Worm (Caenorhabditis elegans) whole organism, L4 larva: ENCODE measurements around the gene wdfy-2.

ENCODE experiments used
- aha-1 ChIP-seq: fragments of 150-350 bp; peaks from one replicate; lab custom pipeline; 2014; ENCODE audit warnings: missing biosample characterization, missing genetic modification characterization
- ceh-62 ChIP-seq: sonication (generic microtip); optimal IDR thresholded peaks from 2 replicates; lab custom pipeline; 2017; ENCODE audit warnings: missing biosample characterization, missing genetic modification characterization
- daf-12 ChIP-seq: fragments of 150-350 bp; optimal IDR thresholded peaks from 2 replicates; lab custom pipeline; 2014; ENCODE audit warnings: missing biosample characterization, missing genetic modification reagents, missing genetic modification characterization
- daf-16 ChIP-seq, 3 experiments: sonication (generic microtip); optimal IDR thresholded peaks; 2 replicates each; lab custom pipeline; 2016 to 2017; ENCODE audit warnings: missing genetic modification characterization in 3 of 3, missing genetic modification reagents in 3 of 3, mild to moderate bottlenecking in 2 of 3, missing compliant biosample characterization in 2 of 3, missing biosample characterization in 1 of 3, moderate library complexity in 1 of 3
- duxl-1 ChIP-seq: sonication (generic microtip); optimal IDR thresholded peaks from 2 replicates; lab custom pipeline; 2016; ENCODE audit warnings: mild to moderate bottlenecking, missing genetic modification characterization, moderate library complexity, missing compliant biosample characterization; ENCODE audit not compliant: poor library complexity
- dve-1 ChIP-seq: sonication (generic microtip); optimal IDR thresholded peaks from 2 replicates; lab custom pipeline; 2017; ENCODE audit warnings: antibody characterized with exemption, mild to moderate bottlenecking, missing genetic modification characterization, missing compliant biosample characterization; ENCODE audit not compliant: insufficient read depth
- egl-27 ChIP-seq: sonication (generic microtip); optimal IDR thresholded peaks from 3 replicates; lab custom pipeline; 2017; ENCODE audit warnings: missing biosample characterization, missing genetic modification reagents, missing genetic modification characterization
- fkh-10 ChIP-seq: fragments of 150-350 bp; optimal IDR thresholded peaks from 2 replicates; lab custom pipeline; 2014; ENCODE audit warnings: missing biosample characterization, missing genetic modification reagents, missing genetic modification characterization
- hlh-11 ChIP-seq: fragments of 200-800 bp; sonication (Bioruptor generic); optimal IDR thresholded peaks from 2 replicates; lab custom pipeline; 2018; ENCODE audit warnings: mild to moderate bottlenecking, missing genetic modification characterization, missing compliant biosample characterization
- jun-1 ChIP-seq: fragments of 150-350 bp; optimal IDR thresholded peaks from 2 replicates; lab custom pipeline; 2014; ENCODE audit warnings: missing biosample characterization, missing genetic modification reagents, missing genetic modification characterization
- lin-13 ChIP-seq: fragments of 150-350 bp; optimal IDR thresholded peaks from 2 replicates; lab custom pipeline; 2014; ENCODE audit warnings: missing biosample characterization, missing genetic modification reagents, missing genetic modification characterization
- set-16 ChIP-seq: fragments of 200-800 bp; sonication (Bioruptor generic); IDR thresholded peaks from 2 replicates; pipeline ENCODE4 v1.3.6; 2022; ENCODE audit warnings: missing genetic modification reagents, missing genetic modification characterization, missing compliant biosample characterization
- snpc-4 ChIP-seq: fragments of 150-350 bp; optimal IDR thresholded peaks from 2 replicates; lab custom pipeline; 2014; ENCODE audit warnings: missing biosample characterization, missing genetic modification characterization

DNA sequence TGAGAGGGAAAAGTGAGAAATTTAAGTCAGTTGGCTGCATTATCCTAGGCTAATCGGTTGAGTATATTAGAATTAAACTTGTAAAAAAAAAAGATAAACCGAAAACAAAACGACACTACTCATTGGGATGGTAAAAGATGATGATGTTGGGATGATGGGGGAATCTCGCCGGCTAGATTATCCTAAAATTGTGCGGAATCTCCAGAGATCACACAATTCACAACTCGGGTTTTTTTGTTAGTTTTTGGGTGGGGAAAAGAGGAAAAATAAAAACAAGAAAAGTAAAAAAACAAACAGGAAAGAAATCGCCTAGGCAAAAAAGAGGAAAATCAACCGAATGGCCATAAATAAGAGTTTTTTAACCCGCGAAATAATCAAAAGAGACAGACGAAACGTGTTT lies 44.5 kb upstream of the wdfy-2 start:
- TF ChIP-seq set-16: no peak
- TF ChIP-seq lin-13: no peak
- no peak for TF ChIP-seq hlh-11 (tag; lab: Kevin White, UChicago)
- no peak for TF ChIP-seq daf-12
- TF ChIP-seq aha-1: no peak
- no peak for TF ChIP-seq daf-16 (GFP tag; optimal IDR thresholded peaks at IDR 0.05; lab: Kevin White, UChicago)
- TF ChIP-seq daf-16 (tag; optimal IDR thresholded peaks at IDR 0.05; lab: Kevin White, UChicago): peak; percentile 8
- no peak for TF ChIP-seq snpc-4
- no peak for TF ChIP-seq fkh-10 (GFP tag; lab: Kevin White, UChicago)
- no peak for TF ChIP-seq dve-1 (tag; lab: Kevin White, UChicago)
- no peak for TF ChIP-seq ceh-62 (tag; lab: Kevin White, UChicago)
- TF ChIP-seq duxl-1: no peak
- no peak for TF ChIP-seq egl-27
- no peak for TF ChIP-seq jun-1 (tag; lab: Kevin White, UChicago)
